Fruit fly (Drosophila melanogaster) whole organism: Measurements from ENCODE around the gene CG14708.
A peak's percentile ranks its signal among the peaks of the same experiment; 100 is the strongest.

Experiments used
- CG8478 ChIP-seq: fragments of >200 bp; optimal IDR thresholded peaks from 2 replicates; lab custom pipeline; 2018; ENCODE audit warnings: inconsistent platforms
- Dll ChIP-seq: fragments of >200 bp; optimal IDR thresholded peaks from 2 replicates; lab custom pipeline; 2017
- EcR ChIP-seq, 2 experiments: fragments of >200 bp; optimal IDR thresholded peaks; 2 replicates each; lab custom pipeline; 2017; ENCODE audit warnings: missing biosample characterization in 2 of 2, missing genetic modification characterization in 2 of 2, missing genetic modification reagents in 2 of 2
- pan ChIP-seq: fragments of >200 bp; optimal IDR thresholded peaks from 2 replicates; lab custom pipeline; 2017
- psq ChIP-seq: fragments of >200 bp; optimal IDR thresholded peaks from 2 replicates; lab custom pipeline; 2017
- usp ChIP-seq: fragments of >200 bp; optimal IDR thresholded peaks from 2 replicates; lab custom pipeline; 2017; ENCODE audit warnings: missing biosample characterization, missing genetic modification characterization, mixed read lengths

Gene CG14708

dm6 chr3R:11553845-11554244 is at the start of gene CG14708:
Gene CG14708 (plus strand): TSS chr3R:11554145.
- no peak for TF ChIP-seq CG8478 (lab: Kevin White, UChicago)

DNA sequence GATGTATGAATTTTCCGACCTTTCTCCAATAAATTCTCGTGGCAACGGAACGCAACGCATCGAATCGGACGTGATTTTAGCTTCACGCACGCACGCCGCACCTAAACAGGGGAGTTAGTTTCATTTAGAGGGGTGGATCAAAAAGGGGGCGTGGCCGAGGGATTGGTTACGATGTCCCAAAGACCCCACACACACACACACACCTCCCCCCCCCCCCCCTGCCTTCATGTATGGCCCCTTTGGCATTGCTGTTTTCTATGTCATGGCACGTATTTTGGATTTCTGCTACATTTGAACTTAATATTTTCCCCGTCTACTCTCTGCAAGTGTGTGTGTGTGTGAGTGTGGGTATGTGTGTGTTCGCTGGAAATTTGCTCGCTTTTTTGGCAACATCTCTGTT is 22.1 kb upstream of the CG14708 start:
- TF ChIP-seq CG8478 (lab: Kevin White, UChicago): no peak
- TF ChIP-seq psq (lab: Kevin White, UChicago): no peak
- no peak for TF ChIP-seq Dll (lab: Kevin White, UChicago)
- no peak for TF ChIP-seq usp (GFP tag; lab: Kevin White, UChicago)
- no peak for TF ChIP-seq EcR (GFP tag; optimal IDR thresholded peaks at IDR 0.05; lab: Kevin White, UChicago)

DNA sequence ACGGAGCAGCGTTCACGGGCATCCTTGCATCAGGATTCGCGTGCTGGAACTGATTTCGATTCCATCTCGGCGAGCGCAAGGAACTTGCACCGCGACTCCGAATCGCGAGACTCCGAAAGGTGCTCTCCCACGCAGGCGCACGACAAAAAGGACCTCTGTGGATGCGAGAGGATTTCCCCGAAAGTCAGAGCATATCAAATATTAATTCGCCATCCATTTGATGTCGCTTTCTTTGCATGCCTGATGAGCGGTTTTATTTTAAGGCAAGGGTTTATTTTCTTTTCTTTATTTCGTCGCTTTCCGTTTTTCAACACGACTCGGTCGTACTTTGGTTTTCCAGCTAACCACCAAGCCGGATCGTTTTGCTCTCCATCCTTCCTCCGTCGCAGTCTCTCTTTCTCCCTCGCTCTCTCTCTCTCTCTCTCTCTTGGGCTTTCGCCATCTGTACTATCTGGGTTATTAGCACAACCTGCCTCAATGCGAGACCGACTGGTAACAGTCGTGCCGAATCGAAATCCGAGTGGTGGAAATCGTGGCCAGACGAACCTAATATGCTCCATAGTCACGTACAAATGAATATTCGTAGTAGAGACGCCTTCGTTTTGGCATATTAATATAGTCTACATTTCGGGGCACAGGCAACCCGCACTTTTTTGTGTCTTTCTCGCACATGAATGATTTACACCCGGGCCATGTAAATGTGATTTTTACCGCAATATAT is 10.9 kb upstream of the CG14708 start, which contains the start of gene dpr4:
Gene dpr4 (minus strand): TSS at position 51 of the 721 bp plus-strand sequence.
- TF ChIP-seq usp (GFP tag; lab: Kevin White, UChicago) (no peak), Dll (lab: Kevin White, UChicago) (no peak), EcR (GFP tag; optimal IDR thresholded peaks at IDR 0.05; lab: Kevin White, UChicago) (no peak), psq (lab: Kevin White, UChicago) (no peak), pan (no peak), CG8478 (lab: Kevin White, UChicago) (no peak)

dm6 chr3R:11544150-11544549 is 9.8 kb upstream of the CG14708 start:
- TF ChIP-seq Dll (lab: Kevin White, UChicago) (no peak), pan (no peak), psq (lab: Kevin White, UChicago) (no peak), CG8478 (lab: Kevin White, UChicago) (no peak), EcR (GFP tag; optimal IDR thresholded peaks at IDR 0.05; lab: Kevin White, UChicago) (no peak), usp (GFP tag; lab: Kevin White, UChicago) (no peak)

DNA sequence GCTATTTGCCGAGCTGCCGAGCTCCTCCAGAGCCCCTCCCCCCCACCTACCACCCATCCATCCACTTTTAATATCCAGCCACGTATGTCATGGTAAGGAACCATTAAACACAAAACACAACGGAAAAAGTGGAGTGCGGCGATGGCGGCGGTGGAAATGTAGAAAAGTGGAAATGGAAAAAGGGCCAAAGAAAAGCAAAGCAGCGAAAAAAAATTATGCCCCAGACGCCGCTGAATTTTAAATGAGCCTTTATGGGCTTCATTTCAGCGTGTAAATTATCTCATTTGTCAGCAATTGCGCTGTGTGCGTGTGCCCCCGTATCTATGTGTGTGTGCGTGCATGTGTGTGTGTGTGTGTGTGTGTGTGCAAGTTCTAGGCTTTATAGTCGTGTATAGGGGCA is 2.9 kb upstream of the CG14708 start:
- no peak for TF ChIP-seq Dll (lab: Kevin White, UChicago)
- no peak for TF ChIP-seq usp (GFP tag; lab: Kevin White, UChicago)
- TF ChIP-seq pan: no peak
- no peak for TF ChIP-seq psq (lab: Kevin White, UChicago)
- no peak for TF ChIP-seq CG8478 (lab: Kevin White, UChicago)
- TF ChIP-seq EcR (GFP tag; optimal IDR thresholded peaks at IDR 0.05; lab: Kevin White, UChicago): no peak

DNA sequence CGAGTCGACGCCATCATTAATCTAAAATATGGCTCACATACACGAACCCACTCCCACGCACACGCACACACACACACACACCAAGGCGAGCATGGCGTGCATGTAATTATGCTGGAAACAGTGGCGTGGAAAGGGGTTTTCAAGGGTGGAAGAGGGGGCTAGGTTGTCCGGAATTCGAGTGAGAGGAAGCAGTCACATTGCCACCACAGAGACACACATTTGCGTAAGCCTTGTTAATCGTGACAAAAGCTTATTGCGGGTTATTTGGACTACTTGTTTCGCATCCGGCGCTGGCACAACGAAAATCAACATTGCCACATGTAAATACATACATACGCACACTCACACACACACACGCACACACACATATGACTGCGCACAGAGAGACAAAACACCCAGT is 1.0 kb downstream of the CG14708 start:
- TF ChIP-seq pan: no peak

dm6 chr3R:11557492-11557965 is 3.6 kb downstream of the CG14708 start, which contains the start of gene CG10898:
Gene CG10898 (plus strand): TSS chr3R:11557776.
- no peak for TF ChIP-seq psq (lab: Kevin White, UChicago)

DNA sequence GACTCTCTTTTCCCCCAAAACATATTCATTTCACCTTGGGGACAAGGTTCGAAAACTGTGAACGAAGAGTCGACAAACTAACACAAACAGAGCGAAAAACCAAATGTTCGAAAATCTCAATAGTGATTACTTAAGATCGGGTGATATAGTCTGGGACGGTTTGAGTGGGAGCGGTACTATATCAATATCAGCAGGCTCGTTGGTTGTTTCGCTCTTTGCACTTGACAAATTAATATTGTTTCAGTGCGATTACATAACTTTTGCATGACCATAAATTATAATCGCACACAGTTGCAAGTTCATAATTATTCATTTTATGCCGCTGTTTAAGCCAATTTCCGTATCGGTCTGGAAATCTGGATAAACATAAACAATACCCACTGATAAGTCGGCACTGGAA is 7.7 kb downstream of the CG14708 start:
- TF ChIP-seq EcR (GFP tag; optimal IDR thresholded peaks at IDR 0.05; lab: Kevin White, UChicago) (no peak), pan (no peak), usp (GFP tag; lab: Kevin White, UChicago) (no peak), psq (lab: Kevin White, UChicago) (no peak), CG8478 (lab: Kevin White, UChicago) (no peak), Dll (lab: Kevin White, UChicago) (no peak)

DNA sequence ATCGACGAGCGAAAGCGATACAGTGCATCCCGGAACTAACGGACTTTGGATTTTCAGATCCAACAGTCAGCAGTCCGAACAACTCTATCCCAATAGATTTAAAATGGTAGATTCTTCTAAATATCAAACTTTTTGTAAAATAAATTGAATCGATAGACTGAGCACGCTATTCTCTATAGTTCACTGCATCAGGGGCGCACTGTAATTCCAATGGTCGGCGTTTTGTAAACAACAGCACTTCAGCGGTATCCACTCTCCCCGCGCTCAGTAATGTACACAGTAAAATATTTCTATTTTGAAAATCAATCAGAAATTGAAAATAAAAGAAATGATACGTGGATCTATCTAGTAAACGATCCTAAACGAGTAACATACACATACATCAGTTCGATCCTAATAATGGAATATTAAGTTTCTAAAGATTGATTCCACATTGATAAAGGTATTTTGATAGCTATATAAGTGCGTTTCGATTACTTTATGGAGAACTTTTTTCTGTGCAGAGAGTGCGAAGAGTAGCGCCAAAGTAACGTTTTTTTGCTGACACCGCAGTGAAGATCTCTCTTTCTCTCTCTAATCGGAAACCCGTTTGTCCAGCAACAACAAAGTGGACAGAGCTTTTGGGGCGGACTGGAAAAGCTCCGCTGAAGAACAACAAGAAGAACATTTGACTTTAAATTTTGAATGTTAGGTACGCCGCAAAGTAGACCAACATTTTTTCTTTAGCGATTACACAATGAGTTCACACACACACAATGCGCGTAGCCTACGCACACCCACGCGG is 8.6 kb downstream of the CG14708 start:
- TF ChIP-seq psq (lab: Kevin White, UChicago) (no peak), CG8478 (lab: Kevin White, UChicago) (peak; percentile 15)

DNA sequence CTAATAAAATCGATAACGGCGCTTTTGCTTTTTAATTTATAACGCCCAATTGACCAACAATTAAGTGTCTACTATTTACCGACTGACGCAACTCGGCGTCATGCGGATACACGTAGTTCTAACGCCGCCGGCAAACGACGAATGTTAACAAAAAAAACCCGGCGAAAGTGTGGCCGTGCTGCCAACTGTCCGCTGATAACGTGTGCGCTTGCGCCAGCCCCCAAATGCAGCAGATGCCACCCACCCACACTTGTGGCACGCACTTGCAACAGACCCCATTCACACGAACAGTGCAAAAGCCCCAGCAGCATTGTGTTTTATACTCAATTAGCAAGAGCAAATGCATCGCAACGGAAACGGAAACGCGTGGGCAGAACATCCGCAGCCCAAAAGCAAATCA is 9.2 kb downstream of the CG14708 start:
- TF ChIP-seq EcR (GFP tag; optimal IDR thresholded peaks at IDR 0.05; lab: Kevin White, UChicago) (no peak), Dll (lab: Kevin White, UChicago) (no peak)

DNA sequence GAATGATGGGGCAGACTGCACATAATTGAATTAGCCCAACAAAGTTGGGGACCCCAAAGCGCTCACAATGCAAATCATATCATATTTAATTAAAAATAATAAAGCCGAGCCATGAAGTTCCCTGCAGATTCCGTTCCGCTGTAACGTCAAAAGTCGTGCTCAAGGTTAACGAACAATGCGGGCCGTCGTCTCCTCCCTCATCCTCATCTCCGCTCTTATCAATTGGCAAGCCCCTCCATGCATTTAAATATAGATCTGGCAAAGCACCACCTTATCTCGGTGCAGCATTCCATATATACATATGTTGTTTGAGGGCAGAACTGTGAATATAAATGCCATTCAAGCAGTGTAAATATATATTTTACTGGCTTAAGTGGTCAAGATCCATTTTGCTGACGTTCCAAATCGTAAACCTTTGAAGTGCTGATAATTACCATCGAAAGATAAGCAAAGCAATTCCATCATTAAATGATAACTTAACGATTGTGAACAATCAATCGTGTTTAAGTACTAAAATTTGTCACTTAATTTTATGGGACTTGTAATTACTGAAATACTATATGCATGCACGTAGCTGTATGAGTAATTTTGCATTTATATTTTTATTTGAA is 11.0 kb downstream of the CG14708 start:
- TF ChIP-seq CG8478 (lab: Kevin White, UChicago) (no peak), usp (GFP tag; lab: Kevin White, UChicago) (no peak), Dll (lab: Kevin White, UChicago) (no peak), psq (lab: Kevin White, UChicago) (no peak), pan (no peak), EcR (GFP tag; optimal IDR thresholded peaks at IDR 0.05; lab: Kevin White, UChicago) (no peak)

DNA sequence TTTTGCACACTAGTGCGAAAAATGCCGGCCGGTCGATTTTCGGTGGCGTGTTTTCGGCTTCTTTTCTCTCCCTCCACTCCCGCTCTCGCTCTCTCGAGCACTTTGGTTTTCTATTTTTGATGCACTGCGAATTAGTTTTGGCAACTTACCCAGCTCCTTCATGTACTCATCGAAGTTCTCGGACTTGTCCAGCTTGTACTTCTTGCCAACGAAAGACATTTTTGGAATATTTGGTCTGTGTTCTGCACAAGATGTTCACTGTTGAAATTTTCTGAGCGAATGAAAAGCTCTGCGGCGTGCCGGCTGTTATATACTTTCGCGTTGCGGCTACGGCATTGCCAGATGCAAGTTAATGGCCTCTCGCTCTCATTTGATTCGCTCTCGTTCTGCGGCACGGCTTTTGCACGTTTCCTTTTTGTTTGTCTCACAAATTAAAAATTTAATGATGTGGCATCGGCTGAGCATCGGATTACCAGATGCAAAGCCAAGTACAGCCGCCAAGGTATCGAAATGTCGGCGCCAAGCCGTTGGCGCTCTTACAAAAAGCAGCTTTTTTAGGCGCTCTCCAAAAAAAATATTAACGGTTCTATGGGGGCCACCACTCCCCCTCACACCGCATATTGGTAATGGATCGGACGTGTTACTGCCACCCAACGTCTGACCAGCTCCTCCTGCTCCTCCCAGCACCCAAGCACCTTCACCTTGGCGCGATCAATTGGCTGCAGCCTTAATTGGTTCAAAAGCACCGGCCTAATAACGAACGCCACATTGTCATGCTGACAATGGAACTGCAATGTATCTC is 13.0 kb downstream of the CG14708 start, which contains the start of the genes fabp and sea:
Gene fabp (minus strand): TSS at position 286 of the 802 bp plus-strand sequence.
Gene sea (minus strand): TSS at position 286 of the 802 bp plus-strand sequence.
- no peak for TF ChIP-seq CG8478 (lab: Kevin White, UChicago)
- TF ChIP-seq Dll (lab: Kevin White, UChicago): peak; percentile 68
